Worm (Caenorhabditis elegans) whole organism, L4 larva: Measurements from ENCODE around the gene Y57A10A.31.

ENCODE experiments used
- T20F7.1 ChIP-seq: fragments of 200-800 bp; sonication (Bioruptor generic); optimal IDR thresholded peaks from 2 replicates; lab custom pipeline; 2018; ENCODE audit warnings: mild to moderate bottlenecking, missing genetic modification characterization, missing compliant biosample characterization
- T26A8.4 ChIP-seq: fragments of 200-800 bp; sonication (Bioruptor generic); IDR thresholded peaks from 2 replicates; pipeline ENCODE4 v1.3.6; 2022; ENCODE audit warnings: missing genetic modification characterization, missing compliant biosample characterization
- Y105C5A.15 ChIP-seq: fragments of 200-800 bp; sonication (Bioruptor generic); IDR thresholded peaks from 2 replicates; pipeline ENCODE4 v1.3.6; 2022; ENCODE audit warnings: missing genetic modification characterization, missing compliant biosample characterization
- Y5F2A.4 ChIP-seq: fragments of 200-800 bp; sonication (Bioruptor generic); optimal IDR thresholded peaks from 2 replicates; lab custom pipeline; 2018; ENCODE audit warnings: mild to moderate bottlenecking, missing genetic modification characterization, missing compliant biosample characterization
- ZK337.2 ChIP-seq: fragments of 200-800 bp; sonication (Bioruptor generic); IDR thresholded peaks from 2 replicates; pipeline ENCODE4 v1.3.6; 2022; ENCODE audit warnings: missing genetic modification reagents, missing genetic modification characterization, missing compliant biosample characterization
- aha-1 ChIP-seq: fragments of 150-350 bp; peaks from one replicate; lab custom pipeline; 2014; ENCODE audit warnings: missing biosample characterization, missing genetic modification characterization
- ama-1 ChIP-seq: fragments of 150-350 bp; optimal IDR thresholded peaks from 2 replicates; lab custom pipeline; 2014; ENCODE audit warnings: inconsistent platforms, mixed read lengths
- arid-1 ChIP-seq: fragments of 200-800 bp; sonication (Bioruptor generic); conservative IDR thresholded peaks from 2 replicates; pipeline ENCODE4 v1.3.6; 2022; ENCODE audit warnings: missing genetic modification reagents, missing genetic modification characterization, missing compliant biosample characterization
- ceh-28 ChIP-seq: fragments of 150-350 bp; optimal IDR thresholded peaks from 2 replicates; lab custom pipeline; 2014; ENCODE audit warnings: missing biosample characterization, missing genetic modification reagents, missing genetic modification characterization
- cey-2 ChIP-seq: sonication (generic microtip); optimal IDR thresholded peaks from 3 replicates; lab custom pipeline; 2017; ENCODE audit warnings: missing genetic modification characterization, mild to moderate bottlenecking, missing compliant biosample characterization, antibody characterized with exemption, borderline replicate concordance; ENCODE audit not compliant: insufficient read depth
- daf-16 ChIP-seq, 3 experiments: sonication (generic microtip); optimal IDR thresholded peaks; 2 replicates each; lab custom pipeline; 2016 to 2017; ENCODE audit warnings: missing genetic modification characterization in 3 of 3, missing genetic modification reagents in 3 of 3, mild to moderate bottlenecking in 2 of 3, missing compliant biosample characterization in 2 of 3, missing biosample characterization in 1 of 3, moderate library complexity in 1 of 3
- dmd-6 ChIP-seq: fragments of 200-800 bp; sonication (Bioruptor generic); IDR thresholded peaks from 2 replicates; pipeline ENCODE4 v1.3.6; 2022; ENCODE audit warnings: missing genetic modification reagents, missing genetic modification characterization, missing compliant biosample characterization
- dpl-1 ChIP-seq: fragments of 150-350 bp; optimal IDR thresholded peaks from 2 replicates; lab custom pipeline; 2014; ENCODE audit warnings: missing biosample characterization, missing genetic modification reagents, missing genetic modification characterization
- dve-1 ChIP-seq: sonication (generic microtip); optimal IDR thresholded peaks from 2 replicates; lab custom pipeline; 2017; ENCODE audit warnings: antibody characterized with exemption, mild to moderate bottlenecking, missing genetic modification characterization, missing compliant biosample characterization; ENCODE audit not compliant: insufficient read depth
- hif-1 ChIP-seq, 2 experiments: sonication (generic microtip); optimal IDR thresholded peaks; 2 replicates each; lab custom pipeline; 2016 to 2017; ENCODE audit warnings: missing compliant biosample characterization in 2 of 2, missing genetic modification characterization in 2 of 2, missing genetic modification reagents in 2 of 2, missing genotype in 2 of 2, mild to moderate bottlenecking in 1 of 2
- hlh-30 ChIP-seq: sonication (generic microtip); optimal IDR thresholded peaks from 2 replicates; lab custom pipeline; 2017; ENCODE audit warnings: antibody characterized with exemption, mild to moderate bottlenecking, missing genetic modification characterization, missing compliant biosample characterization; ENCODE audit not compliant: insufficient read depth
- jun-1 ChIP-seq: fragments of 150-350 bp; optimal IDR thresholded peaks from 2 replicates; lab custom pipeline; 2014; ENCODE audit warnings: missing biosample characterization, missing genetic modification reagents, missing genetic modification characterization
- lin-29 ChIP-seq: fragments of 200-800 bp; sonication (Bioruptor generic); IDR thresholded peaks from 2 replicates; pipeline ENCODE4 v1.3.6; 2022; ENCODE audit warnings: missing genetic modification reagents, missing genetic modification characterization, missing compliant biosample characterization
- mdl-1 ChIP-seq, 2 experiments: fragments of 150-350 bp in 1 of 2; sonication (generic microtip) in 1 of 2; optimal IDR thresholded peaks; 2 replicates each; lab custom pipeline; 2014 to 2017; ENCODE audit warnings: missing biosample characterization in 2 of 2, missing genetic modification characterization in 2 of 2
- mdt-29 ChIP-seq: fragments of 200-800 bp; sonication (Bioruptor generic); IDR thresholded peaks from 2 replicates; pipeline ENCODE4 v1.3.6; 2022; ENCODE audit warnings: missing genetic modification reagents, missing genetic modification characterization, missing compliant biosample characterization
- mep-1 ChIP-seq: fragments of 150-350 bp; sonication (generic microtip); optimal IDR thresholded peaks from 3 replicates; lab custom pipeline; 2014; ENCODE audit warnings: missing biosample characterization, missing genetic modification characterization
- nhr-10 ChIP-seq: fragments of 150-350 bp; optimal IDR thresholded peaks from 2 replicates; lab custom pipeline; 2014; ENCODE audit warnings: missing biosample characterization, missing genetic modification characterization
- nhr-111 ChIP-seq: fragments of 200-800 bp; sonication (Bioruptor generic); optimal IDR thresholded peaks from 2 replicates; lab custom pipeline; 2018; ENCODE audit warnings: mild to moderate bottlenecking, missing genetic modification characterization, missing compliant biosample characterization
- nhr-76 ChIP-seq: fragments of 150-350 bp; optimal IDR thresholded peaks from 2 replicates; lab custom pipeline; 2014; ENCODE audit warnings: missing biosample characterization, missing genetic modification characterization
- sdz-12 ChIP-seq: fragments of 200-800 bp; sonication (Bioruptor generic); optimal IDR thresholded peaks from 2 replicates; lab custom pipeline; 2018; ENCODE audit warnings: mild to moderate bottlenecking, missing genetic modification characterization, missing compliant biosample characterization
- set-16 ChIP-seq: fragments of 200-800 bp; sonication (Bioruptor generic); IDR thresholded peaks from 2 replicates; pipeline ENCODE4 v1.3.6; 2022; ENCODE audit warnings: missing genetic modification reagents, missing genetic modification characterization, missing compliant biosample characterization
- skn-1 ChIP-seq: fragments of 150-350 bp; optimal IDR thresholded peaks from 2 replicates; lab custom pipeline; 2014; ENCODE audit warnings: missing biosample characterization, missing genetic modification characterization
- spr-1 ChIP-seq: sonication (generic microtip); optimal IDR thresholded peaks from 2 replicates; lab custom pipeline; 2016; ENCODE audit warnings: mild to moderate bottlenecking, missing genetic modification characterization, missing compliant biosample characterization
- tag-97 ChIP-seq: fragments of 200-800 bp; sonication (Bioruptor generic); IDR thresholded peaks from 2 replicates; pipeline ENCODE4 v1.3.6; 2022; ENCODE audit warnings: missing genetic modification characterization, missing compliant biosample characterization
- unc-39 ChIP-seq: sonication (generic microtip); optimal IDR thresholded peaks from 2 replicates; lab custom pipeline; 2017; ENCODE audit warnings: missing biosample characterization, missing genetic modification characterization
- unc-62 ChIP-seq, 3 experiments: fragments of 150-350 bp in 1 of 3; sonication (generic microtip); optimal IDR thresholded peaks in 2 of 3; peaks in 1 of 3; 1 replicate in 1 of 3; 2 replicates in 2 of 3; lab custom pipeline; 2014 to 2017; ENCODE audit warnings: missing biosample characterization in 3 of 3, missing genetic modification characterization in 3 of 3, missing genetic modification reagents in 3 of 3, missing genotype in 1 of 3
- ztf-11 ChIP-seq: fragments of 150-350 bp; optimal IDR thresholded peaks from 2 replicates; lab custom pipeline; 2014; ENCODE audit warnings: missing biosample characterization, missing genetic modification characterization

The Y57A10A.31 gene

ce11 chrII:12241792-12242191 is 47.4 kb upstream of the Y57A10A.31 start:
- TF ChIP-seq ceh-28 (peak; percentile 88), hlh-30 (tag; lab: Kevin White, UChicago) (no peak)
- TF ChIP-seq, all 104 proteins: peak for 1

- TF ChIP-seq unc-39 (tag; lab: Kevin White, UChicago) (no peak), ztf-11 (tag; lab: Kevin White, UChicago) (no peak), arid-1 (GFP tag; lab: Robert Waterston, UW) (0 out of 2 replicates have a peak, but pooled peaks have one; percentile 12), T20F7.1 (GFP tag; lab: Kevin White, UChicago) (no peak), set-16 (peak; percentile 85), Y105C5A.15 (GFP tag; lab: Robert Waterston, UW) (peak; percentile 69; the same call in 1 of the 2 replicates), sdz-12 (peak; percentile 3)
Observed at ce11 chrII:12242551-12242950, 46.6 kb upstream of the Y57A10A.31 start, which contains the start of gene Y57A10A.24. Gene Y57A10A.24, plus strand, starts transcription at chrII:12242946.

- no peak for TF ChIP-seq nhr-10 (tag; lab: Kevin White, UChicago)
- peak; percentile 1 for TF ChIP-seq ceh-28
Observed at ce11 chrII:12249042-12249441, 40.1 kb upstream of the Y57A10A.31 start, which contains the start of gene tag-276. Gene tag-276, minus strand, starts transcription at chrII:12249142.

- TF ChIP-seq ceh-28: peak; percentile 96
- TF ChIP-seq Y5F2A.4: no peak
- no peak for TF ChIP-seq dpl-1 (GFP tag; lab: Kevin White, UChicago)
- TF ChIP-seq, all 104 proteins: peak for 1
Observed at ce11 chrII:12255545-12256233, 33.5 kb upstream of the Y57A10A.31 start.

ce11 chrII:12256528-12256927 is 32.7 kb upstream of the Y57A10A.31 start, which contains the start of gene parn-2:
Gene parn-2, minus strand, starts transcription at chrII:12256628.
- TF ChIP-seq T26A8.4 (GFP tag; lab: Robert Waterston, UW) (no peak), hif-1 (tag; optimal IDR thresholded peaks at IDR 0.05; lab: Kevin White, UChicago) (no peak), lin-29 (GFP tag; lab: Robert Waterston, UW) (no peak), ZK337.2 (GFP tag; lab: Robert Waterston, UW) (no peak), dpl-1 (GFP tag; lab: Kevin White, UChicago) (no peak), cey-2 (tag; lab: Kevin White, UChicago) (no peak), spr-1 (tag; lab: Kevin White, UChicago) (no peak)

- peak; percentile 65 for TF ChIP-seq ceh-28
- TF ChIP-seq tag-97 (GFP tag; lab: Robert Waterston, UW): no peak
Observed at ce11 chrII:12257095-12257494, 32.1 kb upstream of the Y57A10A.31 start.

- TF ChIP-seq unc-62 (GFP tag; optimal IDR thresholded peaks at IDR 0.05 in 1 of 2; lab: Kevin White, UChicago) (peak in 1 of 2 experiments; percentile 32), unc-62 (tag; optimal IDR thresholded peaks at IDR 0.05; lab: Kevin White, UChicago) (no peak), skn-1 (no peak)
Observed at ce11 chrII:12260538-12260937, 28.6 kb upstream of the Y57A10A.31 start.

- TF ChIP-seq skn-1: no peak
- no peak for TF ChIP-seq jun-1 (tag; lab: Kevin White, UChicago)
- TF ChIP-seq dve-1 (tag; lab: Kevin White, UChicago): peak; percentile 14
- TF ChIP-seq mdl-1 (tag; optimal IDR thresholded peaks at IDR 0.05; lab: Kevin White, UChicago): peak in 1 of 2 experiments; percentile 25
- peak; percentile 91 for TF ChIP-seq aha-1 (tag; lab: Kevin White, UChicago)
- TF ChIP-seq hlh-30 (tag; lab: Kevin White, UChicago): peak; percentile 7
- TF ChIP-seq nhr-76 (tag; lab: Kevin White, UChicago): no peak
- no peak for TF ChIP-seq daf-16 (GFP tag; optimal IDR thresholded peaks at IDR 0.05; lab: Kevin White, UChicago)
- TF ChIP-seq daf-16 (tag; optimal IDR thresholded peaks at IDR 0.05; lab: Kevin White, UChicago): peak; percentile 25
- peak; percentile 26 for TF ChIP-seq mep-1 (tag; lab: Kevin White, UChicago)
- TF ChIP-seq ama-1 (lab: Kevin White, UChicago): no peak
- TF ChIP-seq dmd-6 (GFP tag; lab: Robert Waterston, UW): peak; percentile 22; the same call in 1 of the 2 replicates
- TF ChIP-seq nhr-111 (GFP tag; lab: Kevin White, UChicago): no peak
- TF ChIP-seq ztf-11 (tag; lab: Kevin White, UChicago): no peak
- TF ChIP-seq mdt-29 (GFP tag; lab: Robert Waterston, UW): no peak
- 0 out of 2 replicates have a peak, but pooled peaks have one; percentile 12 for TF ChIP-seq set-16
- peak; percentile 76 to 83 for TF ChIP-seq hif-1 (tag; optimal IDR thresholded peaks at IDR 0.05; lab: Kevin White, UChicago)
Observed at ce11 chrII:12261147-12261821, 27.9 kb upstream of the Y57A10A.31 start.
